Worm (Caenorhabditis elegans): Measurements from ENCODE around the gene Y57G11C.14.

ce11 chrIV:14765336-14765735 lies 33.8 kb upstream of the Y57G11C.14 start, which contains the start of gene Y57G11C.5:
- TF ChIP-seq aly-1 (tag; optimal IDR thresholded peaks at IDR 0.05) (no peak), flt-1 (GFP tag; IDR thresholded peaks at IDR 0.05) (no peak), ama-1 (optimal IDR thresholded peaks at IDR 0.05) (no peak), hmg-4 (GFP tag; optimal IDR thresholded peaks at IDR 0.05) (no peak), tbx-11 (GFP tag; IDR thresholded peaks at IDR 0.05) (no peak), pes-1 (GFP tag; IDR thresholded peaks at IDR 0.05) (no peak), scrt-1 (GFP tag; IDR thresholded peaks at IDR 0.05) (no peak), sea-1 (GFP tag; conservative IDR thresholded peaks at IDR 0.05) (no peak), tbx-37 (GFP tag; conservative IDR thresholded peaks at IDR 0.05) (no peak), tra-4 (tag; optimal IDR thresholded peaks at IDR 0.05) (no peak), ceh-13 (GFP tag; optimal IDR thresholded peaks at IDR 0.05) (no peak)
